Worm (Caenorhabditis elegans): ENCODE measurements around the gene K02F6.7.
A peak's percentile ranks its signal among the peaks of the same experiment; 100 is the strongest.

Gene K02F6.7

ce11 chrII:2480099-2480498 is 57.6 kb downstream of the K02F6.7 start, which contains the start of gene F53G2.3:
TSS of gene F53G2.3 (plus strand) at chrII:2480399.
- TF ChIP-seq lin-39 (tag; optimal IDR thresholded peaks at IDR 0.05): no peak
- TF ChIP-seq nhr-77 (tag; optimal IDR thresholded peaks at IDR 0.05): no peak
- TF ChIP-seq nhr-25 (tag; optimal IDR thresholded peaks at IDR 0.05): no peak
- TF ChIP-seq unc-62 (GFP tag; optimal IDR thresholded peaks at IDR 0.05): no peak
- no peak for TF ChIP-seq peb-1 (tag; optimal IDR thresholded peaks at IDR 0.05)
- TF ChIP-seq egl-27 (tag; optimal IDR thresholded peaks at IDR 0.05): no peak
- TF ChIP-seq ama-1 (optimal IDR thresholded peaks at IDR 0.05): no peak
- no peak for TF ChIP-seq mbf-1 (tag; optimal IDR thresholded peaks at IDR 0.05)
- no peak for TF ChIP-seq nhr-23 (tag; optimal IDR thresholded peaks at IDR 0.05)
- TF ChIP-seq nhr-237 (tag; optimal IDR thresholded peaks at IDR 0.05): no peak
- TF ChIP-seq C34F6.9 (tag; optimal IDR thresholded peaks at IDR 0.05): no peak
- no peak for TF ChIP-seq lin-11 (tag; optimal IDR thresholded peaks at IDR 0.05)
- TF ChIP-seq alr-1 (tag; optimal IDR thresholded peaks at IDR 0.05): no peak
- no peak for TF ChIP-seq mab-5 (tag; optimal IDR thresholded peaks at IDR 0.05)
- no peak for TF ChIP-seq lin-13 (GFP tag; optimal IDR thresholded peaks at IDR 0.05)
- TF ChIP-seq fos-1 (tag; optimal IDR thresholded peaks at IDR 0.05): no peak
- no peak for TF ChIP-seq ceh-16 (tag; optimal IDR thresholded peaks at IDR 0.05)

ce11 chrII:2479047-2479446 is 58.6 kb downstream of the K02F6.7 start, which contains the start of gene F53G2.12:
TSS of gene F53G2.12 (minus strand) at chrII:2479090.
- TF ChIP-seq lin-13 (GFP tag; optimal IDR thresholded peaks at IDR 0.05): peak; percentile 20
- TF ChIP-seq nhr-10 (tag; optimal IDR thresholded peaks at IDR 0.05): no peak
- peak; percentile 39 to 59 for TF ChIP-seq lsy-2 (tag; optimal IDR thresholded peaks at IDR 0.05)
- TF ChIP-seq gmeb-1 (tag; optimal IDR thresholded peaks at IDR 0.05): no peak
- peak; percentile 51 for TF ChIP-seq unc-55 (GFP tag; optimal IDR thresholded peaks at IDR 0.05)

ce11 chrII:2478543-2478942 is 59.1 kb downstream of the K02F6.7 start, which contains the start of gene mnat-1:
TSS of gene mnat-1 (minus strand) at chrII:2478643.
- no peak for TF ChIP-seq nhr-237 (tag; optimal IDR thresholded peaks at IDR 0.05)
- TF ChIP-seq ztf-4 (tag; optimal IDR thresholded peaks at IDR 0.05): no peak
- no peak for TF ChIP-seq gmeb-1 (tag; optimal IDR thresholded peaks at IDR 0.05)
- no peak for TF ChIP-seq nhr-77 (tag; optimal IDR thresholded peaks at IDR 0.05)
- no peak for TF ChIP-seq ceh-82 (tag; optimal IDR thresholded peaks at IDR 0.05)
- no peak for TF ChIP-seq R02D3.7 (tag; optimal IDR thresholded peaks at IDR 0.05)
- TF ChIP-seq nhr-25 (tag; optimal IDR thresholded peaks at IDR 0.05): no peak
- TF ChIP-seq aly-2 (tag; optimal IDR thresholded peaks at IDR 0.05): no peak
